Fruit fly (Drosophila melanogaster): ENCODE data around the gene CG3631.

dm6 chr3R:14901408-14902352, 22.4 kb downstream of the CG3631 start, which contains the start of gene RpS5b:
- TF ChIP-seq cnc (optimal IDR thresholded peaks at IDR 0.05): no peak
- no peak for TF ChIP-seq Crg-1 (GFP tag; optimal IDR thresholded peaks at IDR 0.05)
- peak; percentile 18 for TF ChIP-seq Mnt (GFP tag; optimal IDR thresholded peaks at IDR 0.05)
- no peak for TF ChIP-seq cic (GFP tag; optimal IDR thresholded peaks at IDR 0.05)
- no peak for TF ChIP-seq kay (GFP tag; ENCODE audit: borderline replicate concordance)
- TF ChIP-seq Hr96 (GFP tag; optimal IDR thresholded peaks at IDR 0.05): no peak
- TF ChIP-seq pad (GFP tag; optimal IDR thresholded peaks at IDR 0.05): peak; percentile 40
- no peak for TF ChIP-seq CG12768 (GFP tag; optimal IDR thresholded peaks at IDR 0.05)
- no peak for TF ChIP-seq CG1620 (GFP tag; optimal IDR thresholded peaks at IDR 0.05)
- TF ChIP-seq Clk (GFP tag; optimal IDR thresholded peaks at IDR 0.05): no peak
- no peak for TF ChIP-seq CG33017 (tag; optimal IDR thresholded peaks at IDR 0.05)
- TF ChIP-seq CG11617 (GFP tag; optimal IDR thresholded peaks at IDR 0.05): peak; percentile 10

Data from whole organism, adult.